Fruit fly (Drosophila melanogaster) whole organism, embryonic: Measurements from ENCODE around the gene pim.

Source experiments
- Atf3 ChIP-seq: fragments of 200-800 bp; sonication (Bioruptor generic); optimal IDR thresholded peaks from 3 replicates; lab custom pipeline; 2016; ENCODE audit warnings: missing biosample characterization, missing genetic modification characterization
- CG10462 ChIP-seq: fragments of 200-800 bp; sonication (Bioruptor generic); optimal IDR thresholded peaks from 2 replicates; lab custom pipeline; 2016; ENCODE audit warnings: missing biosample characterization, missing genetic modification characterization
- CG11456 ChIP-seq: fragments of 200-800 bp; sonication (Bioruptor generic); IDR thresholded peaks from 3 replicates; pipeline ENCODE4 v1.3.6; 2022; ENCODE audit warnings: missing biosample characterization, missing genetic modification characterization
- CG11560 ChIP-seq: fragments of 200-800 bp; sonication (Bioruptor generic); IDR thresholded peaks from 3 replicates; pipeline ENCODE4 v1.3.6; 2022; ENCODE audit warnings: missing biosample characterization, missing genetic modification characterization
- CG12104 ChIP-seq: fragments of 200-800 bp; sonication (Bioruptor generic); optimal IDR thresholded peaks from 3 replicates; lab custom pipeline; 2016; ENCODE audit warnings: missing biosample characterization, missing genetic modification characterization
- CG12155 ChIP-seq: fragments of 200-800 bp; sonication (Bioruptor generic); optimal IDR thresholded peaks from 3 replicates; lab custom pipeline; 2016; ENCODE audit warnings: missing biosample characterization, missing genetic modification characterization
- CG1233 ChIP-seq: fragments of 200-800 bp; sonication (Bioruptor generic); optimal IDR thresholded peaks from 4 replicates; lab custom pipeline; 2018; ENCODE audit warnings: missing biosample characterization, mild to moderate bottlenecking, missing genetic modification characterization
- CG13287 ChIP-seq: fragments of 200-800 bp; sonication (Bioruptor generic); IDR thresholded peaks from 2 replicates; pipeline ENCODE4 v1.3.6; 2022; ENCODE audit warnings: missing biosample characterization, missing genetic modification characterization; ENCODE audit not compliant: partially characterized antibody
- CG14050 ChIP-seq: fragments of 200-800 bp; sonication (Bioruptor generic); IDR thresholded peaks from 3 replicates; pipeline ENCODE4 v1.3.6; 2022; ENCODE audit warnings: missing biosample characterization, missing genetic modification characterization
- CG15696 ChIP-seq: fragments of 200-800 bp; sonication (Bioruptor generic); optimal IDR thresholded peaks from 2 replicates; lab custom pipeline; 2019; ENCODE audit warnings: missing biosample characterization, mild to moderate bottlenecking, missing genetic modification characterization, moderate library complexity
- CG18262 ChIP-seq: fragments of 200-800 bp; optimal IDR thresholded peaks from 3 replicates; lab custom pipeline; 2019; ENCODE audit warnings: missing biosample characterization, mild to moderate bottlenecking, missing genetic modification characterization, moderate library complexity
- CG2120 ChIP-seq: fragments of 200-800 bp; sonication (Bioruptor generic); optimal IDR thresholded peaks from 3 replicates; lab custom pipeline; 2016; ENCODE audit warnings: missing biosample characterization, missing genetic modification characterization
- CG2129 ChIP-seq: fragments of 200-800 bp; sonication (Bioruptor generic); IDR thresholded peaks from 2 replicates; pipeline ENCODE4 v1.3.6; 2022; ENCODE audit warnings: missing biosample characterization, missing genetic modification characterization; ENCODE audit not compliant: partially characterized antibody
- CG2712 ChIP-seq: fragments of 200-800 bp; optimal IDR thresholded peaks from 3 replicates; lab custom pipeline; 2019; ENCODE audit warnings: missing biosample characterization, mild to moderate bottlenecking, missing genetic modification characterization, moderate library complexity
- CG3726 ChIP-seq: fragments of 200-800 bp; sonication (Bioruptor generic); IDR thresholded peaks from 3 replicates; pipeline ENCODE4, ENCODE4 v1.3.6; 2022; ENCODE audit warnings: missing biosample characterization, missing genetic modification characterization
- CG4617 ChIP-seq: fragments of 200-800 bp; sonication (Bioruptor generic); optimal IDR thresholded peaks from 3 replicates; lab custom pipeline; 2016; ENCODE audit warnings: missing biosample characterization, missing genetic modification characterization, borderline replicate concordance
- CG4707 ChIP-seq: fragments of 200-800 bp; sonication (Bioruptor generic); optimal IDR thresholded peaks from 2 replicates; lab custom pipeline; 2018; ENCODE audit warnings: missing biosample characterization, mild to moderate bottlenecking, missing genetic modification characterization, moderate library complexity
- CG5953 ChIP-seq: fragments of 200-800 bp; sonication (Bioruptor generic); IDR thresholded peaks from 2 replicates; pipeline ENCODE4 v1.3.6; 2022; ENCODE audit warnings: missing biosample characterization, missing genetic modification characterization
- CG6813 ChIP-seq: fragments of 200-800 bp; sonication (Bioruptor generic); optimal IDR thresholded peaks from 2 replicates; lab custom pipeline; 2017; ENCODE audit warnings: missing biosample characterization, missing genetic modification characterization, mild to moderate bottlenecking, moderate library complexity, missing genetic modification reagents
- CG8924 ChIP-seq: fragments of 200-800 bp; optimal IDR thresholded peaks from 3 replicates; lab custom pipeline; 2019; ENCODE audit warnings: missing biosample characterization, mild to moderate bottlenecking, missing genetic modification characterization, moderate library complexity
- CkIIα-i1 ChIP-seq: fragments of 200-800 bp; sonication (Bioruptor generic); IDR thresholded peaks from 2 replicates; pipeline ENCODE4 v1.3.6; 2022; ENCODE audit warnings: missing biosample characterization, missing genetic modification characterization
- E2f1 ChIP-seq: fragments of 200-800 bp; sonication (Bioruptor generic); IDR thresholded peaks from 2 replicates; pipeline ENCODE4 v1.3.6; 2022; ENCODE audit warnings: missing biosample characterization, missing genetic modification characterization
- Fer3 ChIP-seq: fragments of 200-800 bp; sonication (Bioruptor generic); optimal IDR thresholded peaks from 2 replicates; lab custom pipeline; 2018; ENCODE audit warnings: missing biosample characterization, mild to moderate bottlenecking, missing genetic modification characterization, moderate library complexity
- HmgZ ChIP-seq: fragments of 200-800 bp; sonication (Bioruptor generic); optimal IDR thresholded peaks from 2 replicates; lab custom pipeline; 2018; ENCODE audit warnings: missing biosample characterization, mild to moderate bottlenecking, missing genetic modification characterization
- MBD-R2 ChIP-seq: fragments of 200-800 bp; sonication (Bioruptor generic); IDR thresholded peaks from 2 replicates; pipeline ENCODE4 v1.3.6; 2022; ENCODE audit warnings: missing biosample characterization, missing genetic modification characterization
- Med ChIP-seq: fragments of 200-800 bp; sonication (Bioruptor generic); peaks from one replicate; lab custom pipeline; 2016; ENCODE audit warnings: missing biosample characterization, missing genetic modification characterization, mild to moderate bottlenecking, inconsistent platforms, moderate library complexity
- Myb ChIP-seq: fragments of 200-800 bp; sonication (Bioruptor generic); optimal IDR thresholded peaks from 2 replicates; lab custom pipeline; 2016; ENCODE audit warnings: missing biosample characterization, missing genetic modification characterization
- Oli ChIP-seq: fragments of 200-800 bp; sonication (Bioruptor generic); optimal IDR thresholded peaks from 2 replicates; lab custom pipeline; 2018; ENCODE audit warnings: missing biosample characterization, mild to moderate bottlenecking, missing genetic modification characterization, moderate library complexity
- Side ChIP-seq: fragments of 200-800 bp; sonication (Bioruptor generic); optimal IDR thresholded peaks from 2 replicates; lab custom pipeline; 2016; ENCODE audit warnings: missing biosample characterization, missing genetic modification characterization
- Ssrp ChIP-seq: fragments of 200-800 bp; sonication (Bioruptor generic); optimal IDR thresholded peaks from 2 replicates; lab custom pipeline; 2018; ENCODE audit warnings: missing biosample characterization, mild to moderate bottlenecking, missing genetic modification characterization, moderate library complexity
- bbx ChIP-seq: fragments of 200-800 bp; sonication (Bioruptor generic); IDR thresholded peaks from 2 replicates; pipeline ENCODE4 v1.3.6; 2022; ENCODE audit warnings: missing biosample characterization, missing genetic modification characterization; ENCODE audit not compliant: partially characterized antibody
- eve ChIP-seq, 2 experiments: fragments of >200 bp; optimal IDR thresholded peaks; 2 replicates each; lab custom pipeline; 2017; ENCODE audit warnings: missing biosample characterization in 2 of 2, missing genetic modification characterization in 2 of 2
- ewg ChIP-seq: fragments of 200-800 bp; sonication (Bioruptor generic); optimal IDR thresholded peaks from 3 replicates; lab custom pipeline; 2017; ENCODE audit warnings: mild to moderate bottlenecking, missing biosample characterization, missing genetic modification reagents, missing genetic modification characterization
- gt ChIP-seq: fragments of 200-800 bp; sonication (Bioruptor generic); IDR thresholded peaks from 2 replicates; pipeline ENCODE4 v1.3.6; 2022; ENCODE audit warnings: missing biosample characterization, missing genetic modification characterization
- knrl ChIP-seq: fragments of 200-800 bp; sonication (Bioruptor generic); IDR thresholded peaks from 3 replicates; pipeline ENCODE4 v1.3.6; 2022; ENCODE audit warnings: missing biosample characterization, missing genetic modification characterization; ENCODE audit not compliant: partially characterized antibody
- mirr ChIP-seq: fragments of 200-800 bp; sonication (Bioruptor generic); optimal IDR thresholded peaks from 3 replicates; lab custom pipeline; 2018; ENCODE audit warnings: missing biosample characterization, mild to moderate bottlenecking, missing genetic modification characterization
- nerfin-2 ChIP-seq: fragments of 200-800 bp; sonication (Bioruptor generic); IDR thresholded peaks from 2 replicates; pipeline ENCODE4 v1.3.6; 2022; ENCODE audit warnings: missing biosample characterization, missing genetic modification characterization; ENCODE audit not compliant: partially characterized antibody
- onecut ChIP-seq: fragments of 200-800 bp; sonication (Bioruptor generic); IDR thresholded peaks from 2 replicates; pipeline ENCODE4 v1.3.6; 2022; ENCODE audit warnings: missing biosample characterization, missing genetic modification characterization
- pfk ChIP-seq: fragments of 200-800 bp; sonication (Bioruptor generic); optimal IDR thresholded peaks from 2 replicates; lab custom pipeline; 2018; ENCODE audit warnings: missing biosample characterization, mild to moderate bottlenecking, missing genetic modification characterization, moderate library complexity
- pita ChIP-seq: fragments of 200-800 bp; sonication (Bioruptor generic); optimal IDR thresholded peaks from 2 replicates; lab custom pipeline; 2017; ENCODE audit warnings: missing biosample characterization, mild to moderate bottlenecking, missing genetic modification characterization
- psq ChIP-seq: fragments of 200-800 bp; sonication (Bioruptor generic); optimal IDR thresholded peaks from 2 replicates; lab custom pipeline; 2017; ENCODE audit warnings: missing biosample characterization, missing genetic modification characterization
- sens ChIP-seq: fragments of 200-800 bp; sonication (Bioruptor generic); peaks from one replicate; lab custom pipeline; 2016; ENCODE audit warnings: missing biosample characterization, missing genetic modification characterization
- sim ChIP-seq: fragments of 200-800 bp; sonication (Bioruptor generic); IDR thresholded peaks from 2 replicates; pipeline ENCODE4 v1.3.6; 2022; ENCODE audit warnings: missing biosample characterization, missing genetic modification characterization
- slbo ChIP-seq: fragments of 200-800 bp; sonication (Bioruptor generic); IDR thresholded peaks from 2 replicates; pipeline ENCODE4 v1.3.6; 2022; ENCODE audit warnings: missing biosample characterization, missing genetic modification characterization
- sob ChIP-seq: fragments of 200-800 bp; sonication (Bioruptor generic); IDR thresholded peaks from 2 replicates; pipeline ENCODE4 v1.3.6; 2022; ENCODE audit warnings: missing biosample characterization, missing genetic modification characterization
- stc ChIP-seq: fragments of 200-800 bp; sonication (Bioruptor generic); IDR thresholded peaks from 2 replicates; pipeline ENCODE4 v1.3.6; 2022; ENCODE audit warnings: missing biosample characterization, missing genetic modification characterization
- vnd ChIP-seq: fragments of 200-800 bp; sonication (Bioruptor generic); IDR thresholded peaks from 3 replicates; pipeline ENCODE4 v1.3.6; 2022; ENCODE audit warnings: missing biosample characterization, missing genetic modification characterization; ENCODE audit not compliant: partially characterized antibody
- z ChIP-seq: fragments of 200-800 bp; sonication (Bioruptor generic); IDR thresholded peaks from 3 replicates; pipeline ENCODE4 v1.3.6; 2022; ENCODE audit warnings: missing biosample characterization, missing genetic modification characterization

Gene pim

DNA sequence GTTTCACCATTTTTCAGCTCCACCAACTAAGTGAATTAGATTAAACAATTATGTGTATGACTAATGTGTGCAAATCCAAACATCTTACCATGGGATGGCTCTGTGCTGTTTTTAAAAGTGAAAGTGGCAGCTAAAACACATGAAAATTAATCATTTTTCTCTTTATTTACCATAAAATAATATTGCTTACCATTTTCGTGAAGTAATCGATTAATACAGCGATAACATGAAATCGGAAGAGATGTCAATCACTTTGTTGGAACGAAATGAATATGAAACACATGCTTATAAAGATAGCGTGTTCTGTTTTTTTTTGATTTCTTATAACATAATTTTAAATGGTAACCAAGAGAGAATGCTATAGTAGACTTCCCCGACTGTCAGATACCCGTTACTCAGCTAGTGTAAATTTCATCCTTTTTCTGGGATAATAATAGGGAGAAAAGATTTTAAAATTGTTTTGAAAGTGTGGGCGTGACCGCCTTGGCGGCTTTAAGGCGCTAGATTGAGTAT is 41.1 kb downstream of the pim start (continued):
- TF ChIP-seq HmgZ (tag; lab: Kevin White, UChicago) (peak; percentile 3), gt (GFP tag; lab: Robert Waterston, UW) (no peak), CG2712 (tag; lab: Kevin White, UChicago) (peak; percentile 16), mirr (GFP tag; lab: Kevin White, UChicago) (no peak)

DNA sequence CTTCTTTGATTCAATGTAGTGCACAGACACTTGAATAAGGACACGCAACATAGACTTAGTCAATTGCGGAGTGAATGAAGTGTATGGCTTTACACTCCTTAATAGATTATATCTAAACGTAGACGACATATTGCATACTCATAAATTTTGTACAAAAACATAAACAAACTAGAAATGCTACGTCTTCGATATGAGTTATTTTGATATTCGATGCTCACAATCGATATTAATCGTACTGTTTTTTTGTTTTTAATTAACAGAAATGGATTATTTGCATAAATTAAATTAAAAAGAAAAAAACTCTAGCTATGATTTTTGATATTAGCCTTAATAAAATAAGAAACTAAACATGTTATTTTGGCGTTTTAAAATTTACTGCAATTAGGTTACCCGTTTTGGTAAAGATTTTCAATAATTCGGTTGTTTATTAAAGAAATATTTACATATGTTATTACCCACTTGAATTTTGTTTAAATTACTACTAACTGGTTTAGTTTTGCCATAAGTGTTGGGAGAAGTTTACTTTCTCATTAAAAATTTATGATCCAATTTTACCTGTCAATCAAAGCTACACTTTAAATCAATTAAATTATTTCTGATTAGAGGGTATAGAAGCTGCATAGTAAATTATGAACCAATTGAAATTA is 42.3 kb downstream of the pim start, which contains the start of the genes CG17768, LSm-4 and Ir31a:
Gene CG17768 (minus strand): TSS at position 196 of the 647 bp plus-strand sequence.
Gene LSm-4 (minus strand): TSS at position 196 of the 647 bp plus-strand sequence.
Gene Ir31a (plus strand): TSS at position 558 of the 647 bp plus-strand sequence.
- TF ChIP-seq CG5953 (GFP tag; lab: Robert Waterston, UW) (no peak), Oli (tag; lab: Kevin White, UChicago) (no peak), knrl (GFP tag; lab: Robert Waterston, UW) (peak; percentile 81), CG10462 (GFP tag; lab: Kevin White, UChicago) (no peak), CG1233 (GFP tag; lab: Kevin White, UChicago) (no peak), nerfin-2 (GFP tag; lab: Robert Waterston, UW) (peak; percentile 49; the same call in 1 of the 2 replicates), CG6813 (GFP tag; lab: Kevin White, UChicago) (no peak), z (GFP tag; lab: Robert Waterston, UW) (no peak), Side (GFP tag; lab: Kevin White, UChicago) (no peak), CG13287 (GFP tag; lab: Robert Waterston, UW) (peak; percentile 87), onecut (no peak), stc (GFP tag; lab: Robert Waterston, UW) (no peak), E2f1 (GFP tag; lab: Robert Waterston, UW) (no peak), Myb (GFP tag; lab: Kevin White, UChicago) (no peak), CG11560 (tag; lab: Robert Waterston, UW) (no peak), CG2129 (peak; percentile 66; the same call in 1 of the 2 replicates), CG4707 (GFP tag; lab: Kevin White, UChicago) (no peak), sob (GFP tag; lab: Robert Waterston, UW) (no peak), CG14050 (no peak), psq (GFP tag; lab: Kevin White, UChicago) (no peak), vnd (GFP tag; lab: Robert Waterston, UW) (peak; percentile 59; the same call in 2 of the 3 replicates), CG11456 (GFP tag; lab: Robert Waterston, UW) (no peak), ewg (no peak), CG3726 (GFP tag; lab: Robert Waterston, UW) (no peak), CG15696 (tag; lab: Kevin White, UChicago) (no peak), CkIIα-i1 (GFP tag; lab: Robert Waterston, UW) (no peak), sim (no peak), CG4617 (peak; percentile 40), CG12155 (no peak), MBD-R2 (peak; percentile 46; the same call in 1 of the 2 replicates), slbo (GFP tag; lab: Robert Waterston, UW) (no peak), CG18262 (tag; lab: Kevin White, UChicago) (no peak), Ssrp (tag; lab: Kevin White, UChicago) (no peak), CG12104 (GFP tag; lab: Kevin White, UChicago) (no peak), CG2120 (GFP tag; lab: Kevin White, UChicago) (no peak), pita (no peak), pfk (no peak), Atf3 (GFP tag; lab: Kevin White, UChicago) (no peak), CG8924 (tag; lab: Kevin White, UChicago) (peak; percentile 25), Fer3 (tag; lab: Kevin White, UChicago) (no peak), eve (GFP tag; optimal IDR thresholded peaks at IDR 0.05; lab: Kevin White, UChicago) (no peak), sens (GFP tag; lab: Kevin White, UChicago) (peak; percentile 22), Med (no peak), bbx (peak; percentile 82)
